Fruit fly (Drosophila melanogaster): ENCODE results near the gene Nup154.

Nup154 gene

dm6 chr2L:11044678-11045466 lies 40.3 kb downstream of the Nup154 start (continued):
- peak; percentile 32 for TF ChIP-seq CG4707 (GFP tag; optimal IDR thresholded peaks at IDR 0.05)
- TF ChIP-seq CG15479 (GFP tag; optimal IDR thresholded peaks at IDR 0.05), result no peak
- TF ChIP-seq CG14710 (tag; optimal IDR thresholded peaks at IDR 0.05), result peak; percentile 17
- TF ChIP-seq CG7745 (tag; optimal IDR thresholded peaks at IDR 0.05), result no peak
- no peak for TF ChIP-seq CG10959 (GFP tag; IDR thresholded peaks at IDR 0.05)
- TF ChIP-seq B-H1 (GFP tag; IDR thresholded peaks at IDR 0.05), result no peak; the same call in 1 of the 3 replicates
- peak; percentile 71 for TF ChIP-seq Adf1 (GFP tag; IDR thresholded peaks at IDR 0.05)
- no peak for TF ChIP-seq C15 (GFP tag; IDR thresholded peaks at IDR 0.05)
- TF ChIP-seq pros (GFP tag; optimal IDR thresholded peaks at IDR 0.05), result no peak
- TF ChIP-seq CG8089 (GFP tag; optimal IDR thresholded peaks at IDR 0.05), result peak; percentile 17
- TF ChIP-seq kah (GFP tag; optimal IDR thresholded peaks at IDR 0.05), result peak; percentile 14
- no peak for TF ChIP-seq CG17612 (GFP tag; IDR thresholded peaks at IDR 0.05)
- 0 out of 2 replicates have a peak, but pooled peaks have one; percentile 15 for TF ChIP-seq Ada2b (GFP tag; IDR thresholded peaks at IDR 0.05)
- TF ChIP-seq inv (GFP tag; IDR thresholded peaks at IDR 0.05; ENCODE audit: partially characterized antibody), result no peak
- no peak for TF ChIP-seq Sry-β (GFP tag; optimal IDR thresholded peaks at IDR 0.05)
- TF ChIP-seq CG17912 (GFP tag; optimal IDR thresholded peaks at IDR 0.05), result no peak
- no peak for TF ChIP-seq CG11456 (GFP tag; IDR thresholded peaks at IDR 0.05)
- no peak for TF ChIP-seq Myb (GFP tag; optimal IDR thresholded peaks at IDR 0.05)
- TF ChIP-seq cg (GFP tag; optimal IDR thresholded peaks at IDR 0.05), result peak; percentile 55
- no peak for TF ChIP-seq CG1602 (GFP tag; optimal IDR thresholded peaks at IDR 0.05)
- peak; percentile 12 for TF ChIP-seq CoRest (tag; optimal IDR thresholded peaks at IDR 0.05)
- TF ChIP-seq gro (GFP tag; optimal IDR thresholded peaks at IDR 0.05), result no peak
- TF ChIP-seq ERR (GFP tag; optimal IDR thresholded peaks at IDR 0.05), result peak; percentile 51
- peak; percentile 49 for TF ChIP-seq CG14441 (GFP tag; IDR thresholded peaks at IDR 0.05)
- no peak for TF ChIP-seq eyg (GFP tag; optimal IDR thresholded peaks at IDR 0.05)
- no peak for TF ChIP-seq CG2129 (GFP tag; IDR thresholded peaks at IDR 0.05; ENCODE audit: partially characterized antibody)
- no peak for TF ChIP-seq CG34224 (GFP tag; IDR thresholded peaks at IDR 0.05; ENCODE audit: partially characterized antibody)
- TF ChIP-seq CG5245 (GFP tag; optimal IDR thresholded peaks at IDR 0.05), result no peak
- TF ChIP-seq CG30403 (GFP tag; optimal IDR thresholded peaks at IDR 0.05), result peak; percentile 42
- TF ChIP-seq mld (GFP tag; IDR thresholded peaks at IDR 0.05; ENCODE audit: partially characterized antibody), result no peak
- TF ChIP-seq CG3407 (GFP tag; optimal IDR thresholded peaks at IDR 0.05), result peak; percentile 59
- peak; percentile 48 for TF ChIP-seq Oli (tag; optimal IDR thresholded peaks at IDR 0.05)
- TF ChIP-seq Opbp (GFP tag; IDR thresholded peaks at IDR 0.05; ENCODE audit: partially characterized antibody), result no peak
- peak; percentile 19 for TF ChIP-seq CG13775 (GFP tag; optimal IDR thresholded peaks at IDR 0.05)
- TF ChIP-seq ase (GFP tag; IDR thresholded peaks at IDR 0.05), result no peak
- no peak for TF ChIP-seq CG7357 (GFP tag; IDR thresholded peaks at IDR 0.05)
- no peak for TF ChIP-seq HLH54F (GFP tag; optimal IDR thresholded peaks at IDR 0.05)
- TF ChIP-seq Antp (GFP tag; optimal IDR thresholded peaks at IDR 0.05), result no peak
- no peak for TF ChIP-seq Sin3A (optimal IDR thresholded peaks at IDR 0.05)
- TF ChIP-seq unpg (GFP tag; optimal IDR thresholded peaks at IDR 0.05), result peak; percentile 15
- no peak for TF ChIP-seq Lim3 (GFP tag; IDR thresholded peaks at IDR 0.05)
- TF ChIP-seq GATAe (GFP tag; conservative IDR thresholded peaks at IDR 0.05), result no peak
- no peak for TF ChIP-seq CG3065 (GFP tag; optimal IDR thresholded peaks at IDR 0.05)
- TF ChIP-seq CG31441 (GFP tag; IDR thresholded peaks at IDR 0.05), result peak; percentile 58
- no peak for TF ChIP-seq CG4854 (GFP tag; optimal IDR thresholded peaks at IDR 0.05)
- TF ChIP-seq CG12299 (tag; optimal IDR thresholded peaks at IDR 0.05), result peak; percentile 18
- peak; percentile 17 for TF ChIP-seq CG13123 (GFP tag; optimal IDR thresholded peaks at IDR 0.05)
- no peak for TF ChIP-seq CG16863 (GFP tag; optimal IDR thresholded peaks at IDR 0.05)
- TF ChIP-seq CG10543 (GFP tag; optimal IDR thresholded peaks at IDR 0.05), result peak; percentile 76
- peak; percentile 10 for TF ChIP-seq maf-S (GFP tag; optimal IDR thresholded peaks at IDR 0.05)
